Worm (Caenorhabditis elegans): ENCODE measurements around the gene str-32.

DNA sequence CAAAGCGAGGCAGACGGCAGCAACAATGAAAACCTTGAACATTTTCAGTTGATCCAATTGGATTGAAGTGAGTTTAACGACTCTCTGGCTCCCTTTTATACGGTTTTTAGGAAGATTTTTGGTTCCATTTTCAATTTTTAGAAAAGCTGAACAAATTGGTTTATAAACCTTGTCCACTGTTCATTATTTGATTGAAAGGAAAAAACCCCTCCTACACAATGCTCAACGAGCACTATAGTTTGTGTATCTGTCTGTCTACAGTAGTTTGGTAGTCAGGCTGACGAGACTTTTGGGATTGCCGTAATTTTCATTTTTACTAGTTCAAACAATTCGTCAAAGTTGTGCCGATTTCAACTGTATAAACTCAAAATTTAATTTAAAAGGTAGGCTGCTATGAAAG, 2.0 kb downstream of the str-32 start, which contains the start of gene T19H12.15:
- TF ChIP-seq ama-1 (optimal IDR thresholded peaks at IDR 0.05) (no peak), ztf-11 (tag; optimal IDR thresholded peaks at IDR 0.05) (no peak), ceh-16 (tag; optimal IDR thresholded peaks at IDR 0.05) (no peak)
